Worm (Caenorhabditis elegans): ENCODE measurements around the gene Y27F2A.10.

DNA sequence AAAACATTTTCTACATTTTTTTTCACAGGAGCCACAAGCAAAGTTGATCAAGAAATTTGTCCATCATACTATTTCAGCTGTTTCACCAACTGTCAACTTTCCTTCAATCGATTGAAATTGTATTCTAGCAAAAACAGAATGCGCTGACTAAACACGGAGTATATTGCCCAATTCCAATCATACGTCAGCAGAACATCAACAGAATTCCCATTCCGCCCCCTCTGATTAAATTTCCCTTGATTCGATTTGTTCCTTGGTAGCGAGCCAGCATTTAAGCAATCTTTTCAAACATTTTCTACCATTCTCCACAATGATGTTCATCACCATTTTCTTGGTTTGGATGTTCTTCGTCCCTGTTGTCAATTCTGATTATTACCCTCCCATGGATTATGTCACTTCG is 26.2 kb downstream of the Y27F2A.10 start, which contains the start of gene T10D4.15:
- TF ChIP-seq unc-39 (tag; optimal IDR thresholded peaks at IDR 0.05) (no peak), aly-2 (tag; optimal IDR thresholded peaks at IDR 0.05) (no peak), unc-62 (GFP tag; optimal IDR thresholded peaks at IDR 0.05) (no peak), ama-1 (optimal IDR thresholded peaks at IDR 0.05) (no peak), lin-13 (GFP tag; optimal IDR thresholded peaks at IDR 0.05) (no peak), lsy-2 (tag; optimal IDR thresholded peaks at IDR 0.05) (no peak), mdl-1 (tag; optimal IDR thresholded peaks at IDR 0.05) (no peak), nhr-25 (tag; optimal IDR thresholded peaks at IDR 0.05) (no peak), nhr-237 (tag; optimal IDR thresholded peaks at IDR 0.05) (no peak), fos-1 (tag; optimal IDR thresholded peaks at IDR 0.05) (no peak), nhr-77 (tag; optimal IDR thresholded peaks at IDR 0.05) (no peak), ztf-11 (tag; optimal IDR thresholded peaks at IDR 0.05) (no peak), ceh-82 (tag; optimal IDR thresholded peaks at IDR 0.05) (no peak), nhr-21 (tag; optimal IDR thresholded peaks at IDR 0.05) (no peak)
